Worm (Caenorhabditis elegans) whole organism, mixed stage, embryonic: ENCODE data around the gene gly-3.

ENCODE experiments used
- M03D4.4 ChIP-seq: sonication (generic microtip); optimal IDR thresholded peaks from 2 replicates; lab custom pipeline; 2017; ENCODE audit warnings: mild to moderate bottlenecking, missing genetic modification characterization, missing compliant biosample characterization
- bed-3 ChIP-seq: fragments of 200-800 bp; sonication (Bioruptor generic); optimal IDR thresholded peaks from 3 replicates; lab custom pipeline; 2018; ENCODE audit warnings: mild to moderate bottlenecking, missing genetic modification characterization, moderate library complexity, missing compliant biosample characterization
- blmp-1 ChIP-seq: fragments of 150-350 bp; optimal IDR thresholded peaks from 2 replicates; lab custom pipeline; 2014; ENCODE audit warnings: missing biosample characterization, missing genetic modification characterization
- ceh-39 ChIP-seq: fragments of 150-350 bp; optimal IDR thresholded peaks from 2 replicates; lab custom pipeline; 2014; ENCODE audit warnings: missing biosample characterization, missing genetic modification characterization
- ceh-43 ChIP-seq: fragments of 200-800 bp; sonication (Bioruptor generic); optimal IDR thresholded peaks from 2 replicates; lab custom pipeline; 2018; ENCODE audit warnings: mild to moderate bottlenecking, missing genetic modification characterization, moderate library complexity, missing compliant biosample characterization
- ceh-83 ChIP-seq: fragments of 200-800 bp; sonication (Bioruptor generic); optimal IDR thresholded peaks from 2 replicates; lab custom pipeline; 2018; ENCODE audit warnings: mild to moderate bottlenecking, missing genetic modification characterization, missing compliant biosample characterization
- ces-1 ChIP-seq: fragments of 150-350 bp; optimal IDR thresholded peaks from 2 replicates; lab custom pipeline; 2014; ENCODE audit warnings: missing biosample characterization, missing genetic modification reagents, missing genetic modification characterization
- cnd-1 ChIP-seq: fragments of 200-800 bp; sonication (Bioruptor generic); optimal IDR thresholded peaks from 2 replicates; lab custom pipeline; 2018; ENCODE audit warnings: mild to moderate bottlenecking, missing genetic modification characterization, missing compliant biosample characterization
- drap-1 ChIP-seq: fragments of 200-800 bp; sonication (Bioruptor generic); optimal IDR thresholded peaks from 3 replicates; lab custom pipeline; 2018; ENCODE audit warnings: mild to moderate bottlenecking, missing genetic modification characterization, missing compliant biosample characterization
- elt-1 ChIP-seq: sonication (generic microtip); optimal IDR thresholded peaks from 2 replicates; lab custom pipeline; 2017; ENCODE audit warnings: missing genetic modification characterization, mild to moderate bottlenecking, missing compliant biosample characterization, antibody characterized with exemption, moderate library complexity, borderline replicate concordance; ENCODE audit not compliant: insufficient read depth
- elt-3 ChIP-seq: fragments of 150-350 bp; optimal IDR thresholded peaks from 2 replicates; lab custom pipeline; 2014; ENCODE audit warnings: missing biosample characterization, missing genetic modification characterization
- flh-1 ChIP-seq: fragments of 200-800 bp; sonication (Bioruptor generic); optimal IDR thresholded peaks from 2 replicates; lab custom pipeline; 2018; ENCODE audit warnings: mild to moderate bottlenecking, missing genetic modification characterization, moderate library complexity, missing compliant biosample characterization
- hlh-1 ChIP-seq: fragments of 150-350 bp; optimal IDR thresholded peaks from 2 replicates; lab custom pipeline; 2014; ENCODE audit warnings: missing biosample characterization, missing genetic modification reagents, missing genetic modification characterization
- lin-13 ChIP-seq: fragments of 150-350 bp; optimal IDR thresholded peaks from 2 replicates; lab custom pipeline; 2014; ENCODE audit warnings: missing biosample characterization, missing genetic modification characterization
- lin-32 ChIP-seq: fragments of 200-800 bp; sonication (Bioruptor generic); optimal IDR thresholded peaks from 2 replicates; lab custom pipeline; 2018; ENCODE audit warnings: mild to moderate bottlenecking, missing genetic modification characterization, missing compliant biosample characterization
- lsy-2 ChIP-seq: fragments of 150-350 bp; optimal IDR thresholded peaks from 2 replicates; lab custom pipeline; 2014; ENCODE audit warnings: missing biosample characterization, missing genetic modification characterization
- mab-5 ChIP-seq: fragments of 150-350 bp; optimal IDR thresholded peaks from 2 replicates; lab custom pipeline; 2014; ENCODE audit warnings: missing biosample characterization, missing genetic modification characterization
- mep-1 ChIP-seq: fragments of 150-350 bp; optimal IDR thresholded peaks from 2 replicates; lab custom pipeline; 2017; ENCODE audit warnings: missing biosample characterization, missing genetic modification reagents, missing genetic modification characterization, inconsistent platforms
- mls-2 ChIP-seq: sonication (generic microtip); optimal IDR thresholded peaks from 2 replicates; lab custom pipeline; 2016; ENCODE audit warnings: mild to moderate bottlenecking, missing genetic modification characterization, moderate library complexity, missing compliant biosample characterization
- nhr-12 ChIP-seq: fragments of 150-350 bp; optimal IDR thresholded peaks from 2 replicates; lab custom pipeline; 2014; ENCODE audit warnings: missing biosample characterization, missing genetic modification characterization
- nhr-237 ChIP-seq: fragments of 150-350 bp; optimal IDR thresholded peaks from 2 replicates; lab custom pipeline; 2014; ENCODE audit warnings: missing biosample characterization, missing genetic modification characterization
- nhr-28 ChIP-seq: fragments of 150-350 bp; optimal IDR thresholded peaks from 2 replicates; lab custom pipeline; 2014; ENCODE audit warnings: missing biosample characterization, missing genetic modification characterization
- nhr-76 ChIP-seq: sonication (generic microtip); optimal IDR thresholded peaks from 2 replicates; lab custom pipeline; 2017; ENCODE audit warnings: missing biosample characterization, missing genetic modification characterization
- pha-4 ChIP-seq: fragments of 150-350 bp; optimal IDR thresholded peaks from 2 replicates; lab custom pipeline; 2018; ENCODE audit warnings: missing biosample characterization, missing genetic modification reagents, missing genetic modification characterization
- sem-2 ChIP-seq: fragments of 200-800 bp; sonication (Bioruptor generic); optimal IDR thresholded peaks from 2 replicates; lab custom pipeline; 2018; ENCODE audit warnings: mild to moderate bottlenecking, missing genetic modification characterization, missing compliant biosample characterization
- sptf-1 ChIP-seq: sonication (generic microtip); optimal IDR thresholded peaks from 2 replicates; lab custom pipeline; 2017; ENCODE audit warnings: mild to moderate bottlenecking, missing genetic modification characterization, moderate library complexity, missing compliant biosample characterization
- tbx-8 ChIP-seq: fragments of 200-800 bp; sonication (Bioruptor generic); optimal IDR thresholded peaks from 2 replicates; lab custom pipeline; 2018; ENCODE audit warnings: mild to moderate bottlenecking, missing genetic modification characterization, moderate library complexity, missing compliant biosample characterization
- unc-120 ChIP-seq: sonication (generic microtip); optimal IDR thresholded peaks from 2 replicates; lab custom pipeline; 2017; ENCODE audit warnings: missing genetic modification characterization, missing compliant biosample characterization; ENCODE audit not compliant: poor library complexity, severe bottlenecking
- unc-39 ChIP-seq: fragments of 150-350 bp; optimal IDR thresholded peaks from 2 replicates; lab custom pipeline; 2014; ENCODE audit warnings: missing biosample characterization, missing genetic modification characterization
- unc-62 ChIP-seq: fragments of 150-350 bp; optimal IDR thresholded peaks from 2 replicates; lab custom pipeline; 2014; ENCODE audit warnings: missing biosample characterization, missing genetic modification reagents, missing genetic modification characterization
- zip-8 ChIP-seq: fragments of 150-350 bp; optimal IDR thresholded peaks from 2 replicates; lab custom pipeline; 2014; ENCODE audit warnings: missing biosample characterization, missing genetic modification characterization
- ztf-11 ChIP-seq: fragments of 150-350 bp; optimal IDR thresholded peaks from 2 replicates; lab custom pipeline; 2014; ENCODE audit warnings: missing biosample characterization, missing genetic modification characterization

The gly-3 gene

DNA sequence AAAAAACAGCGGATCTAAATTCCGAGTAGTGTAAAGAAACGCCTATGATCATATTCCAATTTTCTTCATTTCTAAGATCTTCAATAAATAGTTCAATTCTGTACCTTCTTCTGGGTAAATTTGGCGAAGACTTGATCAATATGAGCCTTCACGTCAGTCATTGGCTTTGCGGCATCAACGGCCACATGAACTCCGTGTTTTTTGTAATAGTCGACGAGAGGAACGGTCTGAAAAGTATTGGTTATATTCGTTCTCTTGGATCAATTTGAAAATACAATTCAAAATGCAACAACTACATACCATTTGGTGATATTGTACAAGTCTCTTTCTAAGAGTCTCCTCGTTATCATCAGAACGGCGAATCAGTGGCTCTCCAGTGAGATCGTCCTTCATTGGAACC lies 32.9 kb upstream of the gly-3 start:
- TF ChIP-seq elt-1 (tag; lab: Kevin White, UChicago) = no peak
- TF ChIP-seq elt-3 (tag; lab: Kevin White, UChicago) = no peak
- no peak for TF ChIP-seq unc-120 (tag; lab: Kevin White, UChicago)
- TF ChIP-seq zip-8 (tag; lab: Kevin White, UChicago) = no peak
- TF ChIP-seq nhr-28 (tag; lab: Kevin White, UChicago) = no peak
- TF ChIP-seq unc-39 = no peak
- no peak for TF ChIP-seq nhr-76 (tag; lab: Kevin White, UChicago)
- TF ChIP-seq ztf-11 = no peak
- TF ChIP-seq nhr-12 (tag; lab: Kevin White, UChicago) = no peak
- TF ChIP-seq ces-1 (GFP tag; lab: Kevin White, UChicago) = no peak

- TF ChIP-seq hlh-1 (tag; lab: Kevin White, UChicago) (no peak), unc-39 (no peak)
These were observed 31.2 kb upstream of the gly-3 start, which contains the start of gene col-90 for ce11 chrIII:7948802-7949201. Gene col-90 (plus strand): TSS chrIII:7948838.

DNA sequence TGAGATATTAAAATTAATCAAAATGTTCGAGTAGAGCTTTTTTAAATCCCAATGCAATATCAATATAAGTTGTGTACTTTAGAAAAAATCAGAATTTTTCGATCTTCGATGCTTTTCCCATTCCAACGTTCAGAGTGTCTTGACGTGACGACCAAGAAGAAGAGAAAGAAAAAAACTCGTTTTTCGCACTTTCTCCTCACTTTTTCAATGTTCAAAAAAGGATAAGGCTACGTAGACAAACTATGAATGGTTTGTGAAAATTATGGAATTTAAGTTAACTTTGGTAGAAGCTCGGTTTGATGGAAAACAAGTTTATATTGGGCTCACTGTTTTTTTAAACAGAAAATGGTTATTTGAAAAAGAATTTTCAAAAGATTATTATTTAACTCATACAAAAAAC lies 30.1 kb upstream of the gly-3 start:
- no peak for TF ChIP-seq sem-2 (GFP tag; lab: Kevin White, UChicago)

DNA sequence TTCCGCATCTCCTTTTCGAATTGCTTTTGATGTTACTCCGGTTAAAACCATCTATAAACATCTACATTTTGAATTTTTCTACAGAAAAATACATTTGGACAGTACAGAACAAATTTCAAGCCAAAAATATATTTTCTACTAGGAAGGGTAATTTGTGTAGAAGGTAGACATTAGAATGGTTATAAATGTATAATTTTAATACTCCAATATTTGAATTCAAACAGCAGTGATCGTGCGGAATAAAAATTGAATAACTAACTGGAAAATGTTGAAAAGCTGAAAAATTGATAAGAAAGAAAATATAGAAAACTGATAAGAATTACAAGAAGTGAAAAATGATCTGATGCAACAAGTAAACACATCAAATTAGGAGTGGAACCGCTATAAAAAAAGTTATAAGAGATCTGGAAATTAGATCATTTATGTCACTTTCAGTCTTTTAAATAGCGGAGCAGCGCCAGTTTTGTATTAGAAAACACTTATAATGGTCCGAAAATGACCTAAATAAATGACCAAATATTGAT lies 29.5 kb upstream of the gly-3 start, which contains the start of gene gsto-1:
Gene gsto-1, minus strand, starts transcription at position 51 of the 524 bp plus-strand sequence.
- TF ChIP-seq unc-120 (tag; lab: Kevin White, UChicago) (no peak), ceh-43 (GFP tag; lab: Kevin White, UChicago) (no peak), mls-2 (tag; lab: Kevin White, UChicago) (no peak), drap-1 (no peak), ceh-83 (GFP tag; lab: Kevin White, UChicago) (no peak), zip-8 (tag; lab: Kevin White, UChicago) (no peak), lin-13 (tag; lab: Kevin White, UChicago) (no peak), blmp-1 (tag; lab: Kevin White, UChicago) (no peak), pha-4 (tag; lab: Kevin White, UChicago) (no peak), nhr-12 (tag; lab: Kevin White, UChicago) (no peak), mep-1 (tag; lab: Kevin White, UChicago) (no peak), nhr-237 (tag; lab: Kevin White, UChicago) (no peak), elt-3 (tag; lab: Kevin White, UChicago) (no peak)

- TF ChIP-seq ceh-43 (GFP tag; lab: Kevin White, UChicago) = no peak
- no peak for TF ChIP-seq ceh-83 (GFP tag; lab: Kevin White, UChicago)
- no peak for TF ChIP-seq unc-62 (GFP tag; lab: Kevin White, UChicago)
- no peak for TF ChIP-seq blmp-1 (tag; lab: Kevin White, UChicago)
- no peak for TF ChIP-seq nhr-76 (tag; lab: Kevin White, UChicago)
- no peak for TF ChIP-seq sptf-1 (tag; lab: Kevin White, UChicago)
- TF ChIP-seq lin-32 (GFP tag; lab: Kevin White, UChicago) = no peak
- no peak for TF ChIP-seq bed-3 (GFP tag; lab: Kevin White, UChicago)
- TF ChIP-seq ces-1 (GFP tag; lab: Kevin White, UChicago) = no peak
- no peak for TF ChIP-seq tbx-8 (GFP tag; lab: Kevin White, UChicago)
- no peak for TF ChIP-seq cnd-1 (tag; lab: Kevin White, UChicago)
- no peak for TF ChIP-seq lsy-2 (tag; lab: Kevin White, UChicago)
- no peak for TF ChIP-seq nhr-28 (tag; lab: Kevin White, UChicago)
These were observed 23.9 kb upstream of the gly-3 start, which contains the start of gene kle-2 for ce11 chrIII:7941417-7941816. Gene kle-2 (plus strand): TSS chrIII:7941717.

DNA sequence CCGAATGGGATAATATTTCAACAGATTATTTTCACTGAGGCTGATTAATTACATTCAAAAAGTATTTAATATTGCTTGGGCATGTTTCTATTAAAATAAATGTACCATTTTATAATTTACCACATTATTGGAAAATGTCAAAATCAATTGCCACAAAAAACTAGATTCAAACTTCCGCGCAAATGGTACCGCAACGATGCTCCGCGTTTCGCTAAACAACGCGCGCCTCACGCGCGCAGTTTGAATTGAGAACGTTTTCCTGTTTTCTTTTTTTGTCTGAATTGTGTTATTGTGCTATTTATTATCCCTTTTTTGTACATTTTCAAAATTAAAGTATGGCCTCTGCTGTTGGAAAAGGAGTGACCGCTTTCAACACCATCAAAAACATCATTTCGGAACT lies 23.3 kb upstream of the gly-3 start, which contains the start of gene C29E4.12:
Gene C29E4.12, plus strand, starts transcription at position 333 of the 400 bp plus-strand sequence.
- peak; percentile 28 for TF ChIP-seq hlh-1 (tag; lab: Kevin White, UChicago)
- TF ChIP-seq ceh-39 = peak; percentile 52
- TF ChIP-seq nhr-76 (tag; lab: Kevin White, UChicago) = no peak
- peak; percentile 61 for TF ChIP-seq pha-4 (tag; lab: Kevin White, UChicago)
- TF ChIP-seq lin-13 (tag; lab: Kevin White, UChicago) = peak; percentile 16
- peak; percentile 76 for TF ChIP-seq nhr-237 (tag; lab: Kevin White, UChicago)
- no peak for TF ChIP-seq mab-5 (tag; lab: Kevin White, UChicago)
- TF ChIP-seq lsy-2 (tag; lab: Kevin White, UChicago) = peak; percentile 81
- TF ChIP-seq flh-1 = no peak
- no peak for TF ChIP-seq zip-8 (tag; lab: Kevin White, UChicago)
- peak; percentile 76 for TF ChIP-seq mep-1 (tag; lab: Kevin White, UChicago)
- no peak for TF ChIP-seq unc-120 (tag; lab: Kevin White, UChicago)
- no peak for TF ChIP-seq M03D4.4 (tag; lab: Kevin White, UChicago)
